Worm (Caenorhabditis elegans): ENCODE results near the gene H05C05.2.

DNA sequence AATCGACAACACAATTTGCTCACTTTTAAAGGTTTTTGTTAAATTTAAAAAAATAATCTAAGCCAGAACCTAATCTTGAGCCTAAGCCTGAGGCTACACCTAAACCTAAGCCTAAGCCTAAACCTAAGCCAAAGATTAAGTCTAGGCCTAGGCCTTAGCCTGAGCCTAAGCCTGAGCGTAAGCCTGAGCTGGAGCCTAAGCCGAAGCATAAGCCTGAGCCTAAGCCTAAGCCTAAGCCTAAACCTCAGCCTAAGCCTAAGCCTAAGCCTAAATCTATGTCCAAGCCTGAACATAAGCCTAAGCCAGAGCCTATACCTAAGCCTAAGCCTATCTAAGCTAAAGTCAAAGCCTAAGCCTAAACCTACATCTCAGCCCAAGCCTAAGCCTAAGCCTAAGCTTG, 27.7 kb downstream of the H05C05.2 start:
- TF ChIP-seq lin-39 (tag; optimal IDR thresholded peaks at IDR 0.05): no peak
- no peak for TF ChIP-seq lsy-2 (tag; optimal IDR thresholded peaks at IDR 0.05)
- no peak for TF ChIP-seq unc-62 (GFP tag; optimal IDR thresholded peaks at IDR 0.05)
- TF ChIP-seq ztf-11 (tag; optimal IDR thresholded peaks at IDR 0.05): no peak
